Worm (Caenorhabditis elegans): Measurements from ENCODE around the gene srh-239.

DNA sequence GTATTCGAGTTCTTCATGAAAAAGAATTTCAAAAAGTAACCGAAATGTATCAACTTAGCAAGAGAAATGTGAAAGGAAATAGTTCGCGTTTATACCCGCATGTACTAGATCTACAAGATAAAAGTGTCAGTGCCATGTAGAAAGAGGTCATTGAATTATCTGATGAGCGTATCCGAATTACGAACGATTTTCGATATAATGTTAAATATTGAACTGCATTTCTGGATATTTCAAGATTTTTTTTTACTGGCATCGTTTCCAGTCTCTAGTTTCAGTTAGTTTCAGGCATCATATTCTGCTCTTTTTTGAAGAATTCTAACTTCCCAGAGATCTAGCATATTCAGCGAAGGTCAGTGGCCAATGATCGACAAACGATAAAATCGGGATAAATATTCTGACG lies 35.8 kb downstream of the srh-239 start, which contains the start of gene nhr-150:
- no peak for TF ChIP-seq lsy-27 (tag; optimal IDR thresholded peaks at IDR 0.05; ENCODE audit: borderline replicate concordance, insufficient read depth)
- TF ChIP-seq rcor-1 (GFP tag; IDR thresholded peaks at IDR 0.05) = no peak
- no peak for TF ChIP-seq C17E4.6 (GFP tag; IDR thresholded peaks at IDR 0.05)
- TF ChIP-seq ztf-6 (GFP tag; IDR thresholded peaks at IDR 0.05) = no peak
- no peak for TF ChIP-seq sea-2 (GFP tag; IDR thresholded peaks at IDR 0.05)
- TF ChIP-seq atf-7 (tag; optimal IDR thresholded peaks at IDR 0.05) = no peak
- no peak for TF ChIP-seq lin-54 (GFP tag; optimal IDR thresholded peaks at IDR 0.05)
- TF ChIP-seq lsl-1 (GFP tag; optimal IDR thresholded peaks at IDR 0.05) = no peak
- no peak for TF ChIP-seq F57A8.1 (GFP tag; optimal IDR thresholded peaks at IDR 0.05)

Measured in whole organism, young adult.